Fruit fly (Drosophila melanogaster) Kc167 (cell line): Measurements from ENCODE around the gene gammaTub37C.

Experiments
- Myc ChIP-seq: fragments of >200 bp; optimal IDR thresholded peaks from 2 replicates; lab custom pipeline; 2017; ENCODE audit warnings: missing external identifiers
- Sin3A ChIP-seq: fragments of >200 bp; optimal IDR thresholded peaks from 2 replicates; lab custom pipeline; 2018; ENCODE audit warnings: missing external identifiers
- h ChIP-seq: fragments of >200 bp; optimal IDR thresholded peaks from 3 replicates; lab custom pipeline; 2018; ENCODE audit warnings: missing external identifiers
- insv ChIP-seq: fragments of >200 bp; optimal IDR thresholded peaks from 3 replicates; lab custom pipeline; 2018; ENCODE audit warnings: missing external identifiers
- psq ChIP-seq: fragments of >200 bp; optimal IDR thresholded peaks from 2 replicates; lab custom pipeline; 2017; ENCODE audit warnings: missing external identifiers
- ttk ChIP-seq: sonication (Bioruptor generic); optimal IDR thresholded peaks from 2 replicates; lab custom pipeline; 2017; ENCODE audit warnings: missing external identifiers

The gammaTub37C gene

DNA sequence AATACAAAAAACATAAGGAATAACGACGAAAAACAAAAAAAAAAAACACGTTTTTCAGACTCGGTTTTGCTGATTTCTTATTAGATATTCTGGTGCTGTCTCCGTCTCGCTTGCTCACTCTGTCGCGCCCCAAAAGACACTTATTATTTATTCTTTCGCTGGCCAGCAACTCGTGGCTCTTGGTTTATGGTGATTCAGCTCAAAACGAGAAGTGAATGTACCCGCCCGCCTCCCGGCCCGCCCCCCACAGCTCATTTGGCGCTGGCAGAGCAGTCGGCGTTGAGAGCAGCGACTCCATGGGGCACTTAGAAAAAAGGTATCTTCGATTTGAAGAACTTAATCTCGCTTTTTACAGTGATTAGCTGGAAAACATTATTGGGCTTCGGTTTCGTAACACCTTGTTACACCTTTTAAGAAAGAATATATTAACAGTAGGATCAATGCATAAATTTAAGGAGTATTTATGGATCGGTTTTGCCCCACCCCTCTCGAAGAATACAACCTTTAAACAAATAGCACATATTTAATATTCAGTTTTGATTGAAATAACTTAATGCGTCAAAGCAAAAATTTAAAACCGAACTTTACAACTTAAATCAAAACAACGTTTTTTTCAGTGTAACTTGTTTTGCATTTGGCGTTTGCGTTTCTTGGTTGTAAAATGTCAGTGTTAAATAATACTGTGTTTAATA is 43.9 kb downstream of the gammaTub37C start:
- TF ChIP-seq insv (no peak), ttk (lab: Kevin White, UChicago) (no peak), h (lab: Kevin White, UChicago) (no peak), Myc (lab: Kevin White, UChicago) (no peak), Sin3A (lab: Kevin White, UChicago) (no peak), psq (no peak)

DNA sequence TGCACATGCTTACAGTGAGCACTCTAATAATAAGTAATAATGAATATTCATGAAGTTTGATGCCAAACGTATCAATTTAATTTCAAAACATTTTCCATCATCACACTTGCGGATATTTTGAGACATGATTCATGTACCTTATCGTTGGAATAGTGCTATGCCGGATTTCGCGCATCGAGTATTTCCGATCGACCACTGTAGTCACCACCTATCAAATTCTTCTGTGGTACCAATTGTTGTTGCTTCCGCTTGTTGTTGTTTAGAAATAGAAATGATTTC is 44.6 kb downstream of the gammaTub37C start:
- no peak for TF ChIP-seq ttk (lab: Kevin White, UChicago)
- no peak for TF ChIP-seq h (lab: Kevin White, UChicago)
- no peak for TF ChIP-seq Myc (lab: Kevin White, UChicago)
- no peak for TF ChIP-seq insv
- no peak for TF ChIP-seq Sin3A (lab: Kevin White, UChicago)

dm6 chr2L:19140257-19140983 is 45.1 kb downstream of the gammaTub37C start:
- TF ChIP-seq psq (no peak), h (lab: Kevin White, UChicago) (no peak), Sin3A (lab: Kevin White, UChicago) (no peak), Myc (lab: Kevin White, UChicago) (no peak), ttk (lab: Kevin White, UChicago) (no peak), insv (no peak)

- no peak for TF ChIP-seq Myc (lab: Kevin White, UChicago)
Observed at dm6 chr2L:19139751-19140150, 45.8 kb downstream of the gammaTub37C start.

dm6 chr2L:19138361-19139041 is 47.0 kb downstream of the gammaTub37C start:
- TF ChIP-seq Myc (lab: Kevin White, UChicago) (no peak), insv (no peak), ttk (lab: Kevin White, UChicago) (no peak), psq (no peak), Sin3A (lab: Kevin White, UChicago) (no peak), h (lab: Kevin White, UChicago) (no peak)

- TF ChIP-seq insv: no peak
Observed at dm6 chr2L:19137494-19138360, 47.8 kb downstream of the gammaTub37C start.

DNA sequence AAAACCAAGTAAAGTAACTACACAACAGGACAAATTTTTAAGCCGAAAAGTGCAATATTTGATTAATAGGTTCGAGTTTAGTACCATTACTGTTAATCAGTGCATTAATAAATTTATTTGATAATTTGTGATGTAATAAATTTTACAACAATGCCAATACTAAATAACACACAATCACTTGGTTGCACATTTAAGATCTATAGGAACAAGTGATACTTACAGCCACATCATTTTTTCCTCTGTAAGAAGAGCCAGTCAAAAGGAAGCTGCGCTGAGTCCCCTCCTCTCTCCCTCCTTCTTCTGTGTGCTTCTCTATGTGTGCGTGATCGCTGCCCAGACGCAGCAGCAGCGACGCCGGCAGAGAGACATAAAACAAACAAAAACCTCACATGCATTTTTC is 48.8 kb downstream of the gammaTub37C start:
- TF ChIP-seq ttk (lab: Kevin White, UChicago): no peak
- no peak for TF ChIP-seq h (lab: Kevin White, UChicago)
- TF ChIP-seq insv: no peak
- TF ChIP-seq Sin3A (lab: Kevin White, UChicago): no peak
- no peak for TF ChIP-seq Myc (lab: Kevin White, UChicago)
- no peak for TF ChIP-seq psq

DNA sequence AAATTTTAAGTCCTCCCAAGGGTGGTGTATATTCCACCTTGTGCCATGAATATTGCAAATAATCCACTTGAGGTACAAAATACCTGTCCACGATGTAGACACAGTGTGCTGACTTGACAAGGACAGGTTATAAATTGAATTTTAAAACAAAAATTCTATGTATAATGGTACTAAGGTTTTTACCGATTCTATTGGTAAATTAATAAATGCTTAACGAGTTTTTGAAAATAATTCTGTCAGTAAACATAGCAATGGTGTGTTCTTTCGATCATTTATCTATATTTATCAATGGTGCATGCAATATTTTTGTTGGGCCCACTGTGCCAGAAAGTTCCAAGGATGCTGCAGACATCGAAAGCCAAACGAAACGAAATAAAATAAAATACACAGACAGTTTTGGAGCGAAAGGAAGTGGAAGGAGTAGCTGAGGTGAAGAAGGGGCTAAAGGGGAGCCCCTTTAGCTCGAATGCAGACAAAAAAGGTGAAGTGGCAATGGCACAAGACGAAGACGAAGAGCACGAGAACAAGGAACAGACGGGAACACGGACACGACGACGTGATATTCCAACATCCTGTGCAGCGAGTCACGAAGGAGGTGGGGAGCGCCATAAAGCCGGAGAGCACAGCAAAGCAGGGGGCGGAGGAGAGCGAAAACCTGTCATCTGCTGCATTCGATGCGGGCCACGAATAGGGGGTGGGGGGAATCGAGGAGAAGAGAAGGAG is 49.4 kb downstream of the gammaTub37C start:
- no peak for TF ChIP-seq ttk (lab: Kevin White, UChicago)
- TF ChIP-seq Myc (lab: Kevin White, UChicago): no peak
- TF ChIP-seq Sin3A (lab: Kevin White, UChicago): no peak
- no peak for TF ChIP-seq psq
- no peak for TF ChIP-seq h (lab: Kevin White, UChicago)
- TF ChIP-seq insv: no peak

- no peak for TF ChIP-seq ttk (lab: Kevin White, UChicago)
- no peak for TF ChIP-seq insv
- TF ChIP-seq Myc (lab: Kevin White, UChicago): no peak
Observed at dm6 chr2L:19134814-19135523, 50.6 kb downstream of the gammaTub37C start, which contains the start of gene Polr1D. Polr1D (minus strand) TSS chr2L:19135233.

dm6 chr2L:19134366-19134689 is 51.2 kb downstream of the gammaTub37C start:
- no peak for TF ChIP-seq psq
